Worm (Caenorhabditis elegans) whole organism, young adult: ENCODE results near the gene pir-2.
"Not testable (repeated sequence)": the region's sequence is repeated elsewhere in the genome, so short reads cannot be mapped to it uniquely, and the experiment has no call there.

Experiments used
- B0261.1 ChIP-seq: sonication (generic microtip); optimal IDR thresholded peaks from 2 replicates; lab custom pipeline; 2016; ENCODE audit warnings: mild to moderate bottlenecking, missing genetic modification characterization, moderate library complexity, missing compliant biosample characterization
- F23B12.7 ChIP-seq: sonication (generic microtip); optimal IDR thresholded peaks from 2 replicates; lab custom pipeline; 2017; ENCODE audit warnings: missing genetic modification characterization, mild to moderate bottlenecking, missing compliant biosample characterization, antibody characterized with exemption, moderate library complexity; ENCODE audit not compliant: insufficient read depth
- F49E8.2 ChIP-seq: sonication (generic microtip); optimal IDR thresholded peaks from 3 replicates; lab custom pipeline; 2017; ENCODE audit warnings: missing genetic modification characterization, mild to moderate bottlenecking, missing compliant biosample characterization, antibody characterized with exemption, moderate library complexity; ENCODE audit not compliant: insufficient read depth
- K12H6.12 ChIP-seq: fragments of 200-800 bp; sonication (Bioruptor generic); optimal IDR thresholded peaks from 2 replicates; lab custom pipeline; 2018; ENCODE audit warnings: mild to moderate bottlenecking, missing genetic modification characterization, missing compliant biosample characterization
- Y53F4B.3 ChIP-seq: fragments of 200-800 bp; sonication (Bioruptor generic); IDR thresholded peaks from 2 replicates; pipeline ENCODE4 v1.3.6; 2022; ENCODE audit warnings: missing genetic modification reagents, missing genetic modification characterization, missing compliant biosample characterization
- Y95B8A.8 ChIP-seq: fragments of 200-800 bp; sonication (Bioruptor generic); IDR thresholded peaks from 2 replicates; pipeline ENCODE4 v1.3.6; 2022; ENCODE audit warnings: missing genetic modification reagents, missing genetic modification characterization, missing compliant biosample characterization
- aptf-2 ChIP-seq: fragments of 200-800 bp; sonication (Bioruptor generic); conservative IDR thresholded peaks from 2 replicates; pipeline ENCODE4 v1.3.6; 2022; ENCODE audit warnings: missing genetic modification reagents, missing genetic modification characterization, missing compliant biosample characterization
- bed-2 ChIP-seq: fragments of 200-800 bp; sonication (Bioruptor generic); IDR thresholded peaks from 2 replicates; pipeline ENCODE4 v1.3.6; 2022; ENCODE audit warnings: missing genetic modification reagents, missing genetic modification characterization, missing compliant biosample characterization
- ceh-40 ChIP-seq: fragments of 200-800 bp; sonication (Bioruptor generic); IDR thresholded peaks from 2 replicates; pipeline ENCODE4 v1.3.6; 2022; ENCODE audit warnings: missing genetic modification characterization, missing compliant biosample characterization
- dpff-1 ChIP-seq: sonication (generic microtip); optimal IDR thresholded peaks from 2 replicates; lab custom pipeline; 2017; ENCODE audit warnings: mild to moderate bottlenecking, missing genetic modification characterization, missing compliant biosample characterization
- efl-1 ChIP-seq: fragments of 150-350 bp; optimal IDR thresholded peaks from 2 replicates; lab custom pipeline; 2014; ENCODE audit warnings: missing biosample characterization, missing genetic modification reagents, missing genetic modification characterization
- egl-18 ChIP-seq: fragments of 200-800 bp; sonication (Bioruptor generic); IDR thresholded peaks from 2 replicates; pipeline ENCODE4 v1.3.6; 2022; ENCODE audit warnings: missing genetic modification reagents, missing genetic modification characterization, missing compliant biosample characterization
- egl-44 ChIP-seq: fragments of 200-800 bp; sonication (Bioruptor generic); IDR thresholded peaks from 2 replicates; pipeline ENCODE4 v1.3.6; 2022; ENCODE audit warnings: missing genetic modification reagents, missing genetic modification characterization, missing compliant biosample characterization
- him-1 ChIP-seq: sonication (generic microtip); optimal IDR thresholded peaks from 2 replicates; lab custom pipeline; 2016; ENCODE audit warnings: missing genotype, missing genetic modification reagents, missing genetic modification characterization, missing compliant biosample characterization
- hlh-12 ChIP-seq: sonication (generic microtip); optimal IDR thresholded peaks from 2 replicates; lab custom pipeline; 2016; ENCODE audit warnings: missing genetic modification characterization, missing compliant biosample characterization
- hmg-20 ChIP-seq: fragments of 200-800 bp; sonication (Bioruptor generic); IDR thresholded peaks from 2 replicates; pipeline ENCODE4 v1.3.6; 2022; ENCODE audit warnings: missing genetic modification reagents, missing genetic modification characterization, missing compliant biosample characterization
- hrde-1 ChIP-seq: sonication (generic microtip); optimal IDR thresholded peaks from 2 replicates; lab custom pipeline; 2016; ENCODE audit warnings: missing genetic modification characterization, mild to moderate bottlenecking, missing compliant biosample characterization, moderate library complexity, missing genotype, missing genetic modification reagents, borderline replicate concordance
- hsf-1 ChIP-seq: fragments of 200-800 bp; sonication (Bioruptor generic); IDR thresholded peaks from 2 replicates; pipeline ENCODE4 v1.3.6; 2022; ENCODE audit warnings: missing genetic modification reagents, missing genetic modification characterization, missing compliant biosample characterization
- lag-1 ChIP-seq: fragments of 200-800 bp; sonication (Bioruptor generic); IDR thresholded peaks from 2 replicates; pipeline ENCODE4 v1.3.6; 2022; ENCODE audit warnings: missing genetic modification reagents, missing genetic modification characterization, missing compliant biosample characterization
- lin-54 ChIP-seq: fragments of 200-800 bp; sonication (Bioruptor generic); optimal IDR thresholded peaks from 2 replicates; lab custom pipeline; 2018; ENCODE audit warnings: mild to moderate bottlenecking, missing genetic modification characterization, missing compliant biosample characterization
- lsl-1 ChIP-seq: fragments of 200-800 bp; sonication (Bioruptor generic); optimal IDR thresholded peaks from 2 replicates; lab custom pipeline; 2018; ENCODE audit warnings: mild to moderate bottlenecking, missing genetic modification characterization, moderate library complexity, missing compliant biosample characterization
- lsy-27 ChIP-seq: sonication (generic microtip); optimal IDR thresholded peaks from 2 replicates; lab custom pipeline; 2017; ENCODE audit warnings: missing genetic modification characterization, mild to moderate bottlenecking, missing compliant biosample characterization, antibody characterized with exemption, missing genotype, borderline replicate concordance; ENCODE audit not compliant: insufficient read depth
- madf-6 ChIP-seq: fragments of 200-800 bp; sonication (Bioruptor generic); IDR thresholded peaks from 2 replicates; pipeline ENCODE4 v1.3.6; 2022; ENCODE audit warnings: missing genetic modification reagents, missing genetic modification characterization, missing compliant biosample characterization
- mxl-1 ChIP-seq: sonication (generic microtip); optimal IDR thresholded peaks from 2 replicates; lab custom pipeline; 2016; ENCODE audit warnings: missing genetic modification characterization, missing compliant biosample characterization
- nhr-80 ChIP-seq: sonication (generic microtip); optimal IDR thresholded peaks from 2 replicates; lab custom pipeline; 2016; ENCODE audit warnings: missing genetic modification characterization, missing compliant biosample characterization
- pbrm-1 ChIP-seq: fragments of 200-800 bp; sonication (Bioruptor generic); IDR thresholded peaks from 2 replicates; pipeline ENCODE4 v1.3.6; 2022; ENCODE audit warnings: missing genetic modification reagents, missing genetic modification characterization, missing compliant biosample characterization
- snpc-1.1 ChIP-seq: sonication (generic microtip); optimal IDR thresholded peaks from 2 replicates; lab custom pipeline; 2017; ENCODE audit warnings: missing genetic modification characterization, mild to moderate bottlenecking, missing compliant biosample characterization, antibody characterized with exemption, moderate library complexity, missing genotype, missing genetic modification reagents; ENCODE audit not compliant: insufficient read depth
- snpc-3.4 ChIP-seq: sonication (generic microtip); optimal IDR thresholded peaks from 2 replicates; lab custom pipeline; 2017; ENCODE audit warnings: missing genetic modification characterization, mild to moderate bottlenecking, missing compliant biosample characterization, antibody characterized with exemption, moderate library complexity, missing genotype, missing genetic modification reagents
- snpc-4 ChIP-seq, 5 experiments: fragments of 150-350 bp in 1 of 5; sonication (generic microtip) in 4 of 5; optimal IDR thresholded peaks; 2 replicates each; lab custom pipeline; 2014 to 2018; ENCODE audit warnings: missing genetic modification characterization in 5 of 5, missing biosample characterization in 3 of 5, antibody characterized with exemption in 2 of 5, mild to moderate bottlenecking in 2 of 5, missing compliant biosample characterization in 2 of 5, missing genotype in 2 of 5, moderate library complexity in 2 of 5, missing genetic modification reagents in 1 of 5
- tbx-9 ChIP-seq: sonication (generic microtip); optimal IDR thresholded peaks from 2 replicates; lab custom pipeline; 2016; ENCODE audit warnings: borderline replicate concordance, missing genetic modification characterization, inconsistent platforms, missing compliant biosample characterization
- tlf-1 ChIP-seq: fragments of 200-800 bp; sonication (Bioruptor generic); optimal IDR thresholded peaks from 2 replicates; lab custom pipeline; 2018; ENCODE audit warnings: mild to moderate bottlenecking, missing genetic modification characterization, missing compliant biosample characterization
- unc-130 ChIP-seq: sonication (generic microtip); optimal IDR thresholded peaks from 2 replicates; lab custom pipeline; 2016; ENCODE audit warnings: missing genetic modification reagents, missing genetic modification characterization, missing compliant biosample characterization
- ztf-18 ChIP-seq: sonication (generic microtip); optimal IDR thresholded peaks from 2 replicates; lab custom pipeline; 2016; ENCODE audit warnings: missing genotype, mild to moderate bottlenecking, missing genetic modification characterization, missing compliant biosample characterization
- ztf-3 ChIP-seq: fragments of 200-800 bp; sonication (Bioruptor generic); optimal IDR thresholded peaks from 2 replicates; lab custom pipeline; 2018; ENCODE audit warnings: mild to moderate bottlenecking, missing genetic modification characterization, missing compliant biosample characterization

The pir-2 gene

DNA sequence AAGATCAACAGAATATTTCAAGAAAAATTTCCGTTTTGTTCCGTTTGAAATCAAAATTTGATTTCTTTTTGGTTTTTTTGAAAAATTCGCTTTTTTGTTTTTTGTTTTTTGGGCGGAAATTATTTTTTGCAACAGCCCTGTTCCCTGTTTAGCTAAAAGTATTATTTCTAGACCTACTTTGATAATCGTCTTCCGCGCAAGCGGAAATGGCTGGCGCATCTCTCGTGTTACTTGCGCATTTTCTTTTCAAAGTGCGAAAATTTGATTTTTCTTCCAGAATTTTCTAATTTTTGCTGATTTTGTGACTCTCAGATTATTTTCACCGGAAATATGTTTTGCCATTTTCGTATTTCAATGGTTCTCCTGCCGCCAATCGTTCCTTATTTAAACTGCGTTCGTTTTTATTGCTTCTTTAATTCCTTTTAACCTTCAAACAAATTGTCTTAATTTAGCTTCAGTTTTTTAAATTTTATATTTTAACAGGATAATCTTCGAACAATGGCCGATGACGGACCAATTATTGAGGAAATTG is 9.8 kb downstream of the pir-2 start, which contains the start of gene cpar-1 (continued):
- no peak for TF ChIP-seq dpff-1 (tag; lab: Kevin White, UChicago)
- peak; percentile 94 for TF ChIP-seq hsf-1 (GFP tag; lab: Robert Waterston, UW)
- no peak for TF ChIP-seq hmg-20 (GFP tag; lab: Robert Waterston, UW)
- TF ChIP-seq B0261.1 = no peak
- TF ChIP-seq lsl-1 (GFP tag; lab: Kevin White, UChicago) = peak; percentile 80
- no peak for TF ChIP-seq Y95B8A.8 (GFP tag; lab: Robert Waterston, UW)
- TF ChIP-seq Y53F4B.3 (GFP tag; lab: Robert Waterston, UW) = no peak
- no peak for TF ChIP-seq egl-44 (GFP tag; lab: Robert Waterston, UW)
- peak; percentile 5 for TF ChIP-seq F49E8.2 (tag; lab: Kevin White, UChicago)
- TF ChIP-seq lag-1 (GFP tag; lab: Robert Waterston, UW) = no peak
- peak; percentile 96 for TF ChIP-seq ztf-18 (tag; lab: Kevin White, UChicago)
- no peak for TF ChIP-seq egl-18 (GFP tag; lab: Robert Waterston, UW)
- peak; percentile 77 for TF ChIP-seq snpc-3.4 (tag; lab: Kevin White, UChicago)
- TF ChIP-seq lin-54 (GFP tag; lab: Kevin White, UChicago) = no peak
- TF ChIP-seq tbx-9 (tag; lab: Kevin White, UChicago) = no peak
- no peak for TF ChIP-seq bed-2 (GFP tag; lab: Robert Waterston, UW)
- peak; percentile 78 for TF ChIP-seq efl-1 (GFP tag; lab: Kevin White, UChicago)
- TF ChIP-seq F23B12.7 = no peak
- TF ChIP-seq snpc-1.1 (tag; lab: Kevin White, UChicago) = peak; percentile 39
- peak; percentile 99 for TF ChIP-seq madf-6 (GFP tag; lab: Robert Waterston, UW)
- no peak for TF ChIP-seq snpc-4 (GFP tag; optimal IDR thresholded peaks at IDR 0.05; lab: Kevin White, UChicago)
- TF ChIP-seq snpc-4 (tag; optimal IDR thresholded peaks at IDR 0.05; lab: Kevin White, UChicago) = no peak
- TF ChIP-seq unc-130 (GFP tag; lab: Kevin White, UChicago) = no peak
- TF ChIP-seq mxl-1 (tag; lab: Kevin White, UChicago) = no peak
- TF ChIP-seq him-1 = peak; percentile 85
- no peak for TF ChIP-seq ceh-40 (GFP tag; lab: Robert Waterston, UW)
- TF ChIP-seq ztf-3 = no peak
- no peak for TF ChIP-seq pbrm-1 (GFP tag; lab: Robert Waterston, UW)
- TF ChIP-seq tlf-1 (GFP tag; lab: Kevin White, UChicago) = peak; percentile 15
- no peak for TF ChIP-seq hrde-1 (tag; lab: Kevin White, UChicago)
- no peak for TF ChIP-seq lsy-27 (tag; lab: Kevin White, UChicago)
- TF ChIP-seq nhr-80 (tag; lab: Kevin White, UChicago) = no peak
- TF ChIP-seq, all 124 proteins: peak for 15

DNA sequence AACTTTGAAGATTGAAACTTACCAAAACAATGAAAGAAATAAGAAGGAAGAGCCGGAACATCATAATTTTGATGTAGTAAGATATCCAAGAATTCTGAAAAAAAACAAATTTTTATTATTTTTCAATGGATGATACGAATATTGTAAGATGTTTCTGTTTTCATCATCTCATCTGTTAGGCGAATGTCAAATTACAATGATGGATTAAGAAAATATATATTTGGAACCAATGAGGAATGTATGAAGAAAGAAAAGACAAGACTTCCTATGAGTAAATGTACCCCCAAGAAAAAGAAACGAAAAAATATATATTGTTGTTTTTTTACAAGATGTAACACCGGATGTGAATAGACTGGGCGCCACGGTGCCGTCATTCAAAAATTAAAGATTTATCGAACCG is 17.1 kb downstream of the pir-2 start, which contains the start of gene T26G10.5:
Gene T26G10.5, minus strand, starts transcription at position 101 of the 400 bp plus-strand sequence.
- TF ChIP-seq tbx-9 (tag; lab: Kevin White, UChicago) (no peak), B0261.1 (no peak), hsf-1 (GFP tag; lab: Robert Waterston, UW) (no peak), nhr-80 (tag; lab: Kevin White, UChicago) (no peak), K12H6.12 (no peak), aptf-2 (GFP tag; lab: Robert Waterston, UW) (no peak)
- TF ChIP-seq, all 124 proteins: peak for 0

DNA sequence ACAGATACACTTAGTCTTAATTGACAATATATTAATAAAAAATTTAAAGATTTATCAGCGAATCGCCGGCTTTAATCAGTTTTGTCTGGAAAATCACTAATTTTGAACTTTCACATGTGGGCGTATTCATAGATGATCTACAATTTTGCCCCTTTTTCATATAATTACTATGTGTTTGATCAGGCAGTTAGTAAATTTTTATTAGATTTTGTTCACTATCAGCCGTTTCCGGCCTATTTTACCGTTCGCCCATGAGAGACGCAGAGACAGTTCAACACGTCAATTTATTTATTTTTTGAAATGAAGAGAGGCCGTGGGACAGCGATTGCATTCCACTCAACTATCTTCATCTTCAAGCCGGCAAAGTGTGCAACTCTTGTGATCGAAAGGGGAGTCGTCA is 23.2 kb downstream of the pir-2 start, which contains the start of gene T26G10.4:
Gene T26G10.4, plus strand, starts transcription at position 301 of the 400 bp plus-strand sequence.
- TF ChIP-seq hlh-12; B0261.1; Y53F4B.3 (GFP tag; lab: Robert Waterston, UW): not testable (repeated sequence)
